Worm (Caenorhabditis elegans) whole organism, L4/young adult: Measurements from ENCODE around the gene F41C6.4.

Experiments used
- dao-5 ChIP-seq: sonication (generic microtip); optimal IDR thresholded peaks from 2 replicates; lab custom pipeline; 2016; ENCODE audit warnings: missing genotype, missing genetic modification characterization, moderate library complexity, missing compliant biosample characterization
- him-1 ChIP-seq: sonication (generic microtip); optimal IDR thresholded peaks from 2 replicates; lab custom pipeline; 2016; ENCODE audit warnings: missing genotype, missing genetic modification reagents, missing genetic modification characterization, missing compliant biosample characterization

DNA sequence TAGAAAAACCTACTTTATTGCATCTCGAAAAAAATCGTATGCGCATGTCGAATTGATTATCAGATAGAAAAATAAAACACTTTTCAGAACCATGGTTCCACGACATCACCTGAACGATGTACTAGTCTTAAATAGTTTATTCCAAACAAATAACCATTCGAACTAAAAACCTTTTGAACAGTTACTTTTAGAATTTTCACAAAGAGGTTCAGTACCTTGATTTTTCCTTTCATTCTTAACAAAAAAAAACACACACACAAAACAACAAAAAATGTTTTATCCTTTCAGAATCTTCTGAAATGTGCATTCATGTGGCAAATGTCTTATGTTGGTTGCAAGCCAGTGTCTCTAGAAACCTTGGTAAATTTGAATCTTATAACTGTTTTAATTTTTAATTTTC lies at the start of gene F41C6.4:
- no peak for TF ChIP-seq him-1
- TF ChIP-seq dao-5 (tag; lab: Kevin White, UChicago), result no peak
